Worm (Caenorhabditis elegans) whole organism, L1 larva: ENCODE results near the gene nhr-185.

Experiments used
- ceh-90 ChIP-seq: sonication (generic microtip); optimal IDR thresholded peaks from 2 replicates; lab custom pipeline; 2016; ENCODE audit warnings: missing genetic modification characterization, missing compliant biosample characterization
- elt-2 ChIP-seq: sonication (generic microtip); optimal IDR thresholded peaks from 2 replicates; lab custom pipeline; 2016; ENCODE audit warnings: missing genetic modification characterization, mild to moderate bottlenecking, inconsistent platforms, missing compliant biosample characterization, missing genetic modification reagents
- lin-35 ChIP-seq, 2 experiments: fragments of 150-350 bp; optimal IDR thresholded peaks; 2 replicates each; lab custom pipeline; 2014; ENCODE audit warnings: missing biosample characterization in 2 of 2, missing genetic modification characterization in 2 of 2, missing genetic modification reagents in 2 of 2
- mep-1 ChIP-seq: fragments of 150-350 bp; optimal IDR thresholded peaks from 2 replicates; lab custom pipeline; 2014; ENCODE audit warnings: missing biosample characterization, missing genetic modification characterization
- unc-62 ChIP-seq: fragments of 150-350 bp; optimal IDR thresholded peaks from 2 replicates; lab custom pipeline; 2014; ENCODE audit warnings: missing biosample characterization, missing genetic modification reagents, missing genetic modification characterization
- zag-1 ChIP-seq: fragments of 150-350 bp; optimal IDR thresholded peaks from 2 replicates; lab custom pipeline; 2014; ENCODE audit warnings: missing biosample characterization, missing genetic modification characterization
- ztf-4 ChIP-seq: fragments of 150-350 bp; optimal IDR thresholded peaks from 2 replicates; lab custom pipeline; 2014; ENCODE audit warnings: missing biosample characterization, missing genetic modification characterization

- TF ChIP-seq ceh-90 (tag; lab: Kevin White, UChicago), result no peak
- no peak for TF ChIP-seq ztf-4 (tag; lab: Kevin White, UChicago)
- TF ChIP-seq lin-35 (GFP tag; optimal IDR thresholded peaks at IDR 0.05; lab: Kevin White, UChicago), result no peak
- TF ChIP-seq unc-62, result no peak
- TF ChIP-seq elt-2 (tag; lab: Kevin White, UChicago), result no peak
- no peak for TF ChIP-seq zag-1 (tag; lab: Kevin White, UChicago)
- TF ChIP-seq mep-1, result no peak
Observed at ce11 chrV:3857778-3858177, 10.6 kb upstream of the nhr-185 start, which contains the start of gene nhr-188.
